Worm (Caenorhabditis elegans) whole organism, L1 larva: ENCODE data around the gene emg-1.

Experiments
- C34B4.2 ChIP-seq: sonication (generic microtip); optimal IDR thresholded peaks from 2 replicates; lab custom pipeline; 2017; ENCODE audit warnings: mild to moderate bottlenecking, missing genetic modification characterization, missing compliant biosample characterization
- F16B12.6 ChIP-seq: fragments of 150-350 bp; optimal IDR thresholded peaks from 2 replicates; lab custom pipeline; 2014; ENCODE audit warnings: missing biosample characterization, missing genetic modification characterization
- Y116A8C.19 ChIP-seq: sonication (generic microtip); optimal IDR thresholded peaks from 2 replicates; lab custom pipeline; 2016; ENCODE audit warnings: missing compliant biosample characterization, missing genetic modification characterization, borderline replicate concordance
- aha-1 ChIP-seq: fragments of 150-350 bp; optimal IDR thresholded peaks from 2 replicates; lab custom pipeline; 2014; ENCODE audit warnings: missing biosample characterization, missing genetic modification characterization
- alr-1 ChIP-seq: fragments of 200-800 bp; sonication (Bioruptor generic); optimal IDR thresholded peaks from 2 replicates; lab custom pipeline; 2018; ENCODE audit warnings: borderline replicate concordance, mild to moderate bottlenecking, missing genetic modification characterization, missing compliant biosample characterization
- aly-2 ChIP-seq: fragments of 150-350 bp; optimal IDR thresholded peaks from 2 replicates; lab custom pipeline; 2014; ENCODE audit warnings: missing biosample characterization, missing genetic modification characterization
- ama-1 ChIP-seq: fragments of 150-350 bp; optimal IDR thresholded peaks from 2 replicates; lab custom pipeline; 2014
- blmp-1 ChIP-seq: fragments of 150-350 bp; optimal IDR thresholded peaks from 2 replicates; lab custom pipeline; 2014; ENCODE audit warnings: missing biosample characterization, missing genetic modification characterization
- ceh-82 ChIP-seq, 3 experiments: fragments of 150-350 bp in 1 of 3; sonication (generic microtip) in 2 of 3; optimal IDR thresholded peaks; 2 replicates each; lab custom pipeline; 2014 to 2017; ENCODE audit warnings: missing biosample characterization in 3 of 3, missing genetic modification characterization in 3 of 3
- ces-1 ChIP-seq: fragments of 150-350 bp; optimal IDR thresholded peaks from 2 replicates; lab custom pipeline; 2014; ENCODE audit warnings: missing biosample characterization, missing genetic modification reagents, missing genetic modification characterization
- dsc-1 ChIP-seq: sonication (generic microtip); optimal IDR thresholded peaks from 2 replicates; lab custom pipeline; 2016; ENCODE audit warnings: mild to moderate bottlenecking, missing genetic modification characterization, missing compliant biosample characterization
- elt-2 ChIP-seq: sonication (generic microtip); optimal IDR thresholded peaks from 2 replicates; lab custom pipeline; 2016; ENCODE audit warnings: missing genetic modification characterization, mild to moderate bottlenecking, inconsistent platforms, missing compliant biosample characterization, missing genetic modification reagents
- fkh-4 ChIP-seq: sonication (generic microtip); optimal IDR thresholded peaks from 2 replicates; lab custom pipeline; 2016; ENCODE audit warnings: missing compliant biosample characterization, missing genetic modification characterization, borderline replicate concordance
- fos-1 ChIP-seq: fragments of 150-350 bp; optimal IDR thresholded peaks from 2 replicates; lab custom pipeline; 2014; ENCODE audit warnings: missing biosample characterization, missing genetic modification characterization
- hlh-4 ChIP-seq: sonication (generic microtip); optimal IDR thresholded peaks from 2 replicates; lab custom pipeline; 2016; ENCODE audit warnings: mild to moderate bottlenecking, missing genetic modification characterization, missing compliant biosample characterization
- hpl-2 ChIP-seq: fragments of 150-350 bp; optimal IDR thresholded peaks from 2 replicates; lab custom pipeline; 2014; ENCODE audit warnings: missing biosample characterization, missing genetic modification reagents, missing genetic modification characterization
- irx-1 ChIP-seq: sonication (generic microtip); optimal IDR thresholded peaks from 2 replicates; lab custom pipeline; 2016; ENCODE audit warnings: missing genetic modification characterization, missing compliant biosample characterization
- isw-1 ChIP-seq: fragments of 200-800 bp; sonication (Bioruptor generic); IDR thresholded peaks from 2 replicates; pipeline ENCODE4 v1.3.6; 2022; ENCODE audit warnings: missing genetic modification characterization, missing compliant biosample characterization
- jun-1 ChIP-seq: fragments of 150-350 bp; optimal IDR thresholded peaks from 2 replicates; lab custom pipeline; 2014; ENCODE audit warnings: missing biosample characterization, missing genetic modification reagents, missing genetic modification characterization
- lin-13 ChIP-seq: fragments of 150-350 bp; optimal IDR thresholded peaks from 2 replicates; lab custom pipeline; 2014; ENCODE audit warnings: missing biosample characterization, missing genetic modification reagents, missing genetic modification characterization
- lin-14 ChIP-seq: fragments of 200-800 bp; sonication (Bioruptor generic); optimal IDR thresholded peaks from 2 replicates; lab custom pipeline; 2018; ENCODE audit warnings: mild to moderate bottlenecking, missing genetic modification characterization, moderate library complexity, missing compliant biosample characterization
- lin-15B ChIP-seq: fragments of 150-350 bp; sonication (generic microtip); optimal IDR thresholded peaks from 3 replicates; lab custom pipeline; 2014; ENCODE audit warnings: missing biosample characterization, missing genetic modification characterization
- lin-35 ChIP-seq, 2 experiments: fragments of 150-350 bp; optimal IDR thresholded peaks; 2 replicates each; lab custom pipeline; 2014; ENCODE audit warnings: missing biosample characterization in 2 of 2, missing genetic modification characterization in 2 of 2, missing genetic modification reagents in 2 of 2
- mab-9 ChIP-seq: fragments of 200-800 bp; sonication (Bioruptor generic); IDR thresholded peaks from 2 replicates; pipeline ENCODE4 v1.3.6; 2022; ENCODE audit warnings: missing genetic modification reagents, missing genetic modification characterization, missing compliant biosample characterization
- mep-1 ChIP-seq: fragments of 150-350 bp; optimal IDR thresholded peaks from 2 replicates; lab custom pipeline; 2014; ENCODE audit warnings: missing biosample characterization, missing genetic modification characterization
- nhr-11 ChIP-seq: fragments of 150-350 bp; optimal IDR thresholded peaks from 2 replicates; lab custom pipeline; 2014; ENCODE audit warnings: missing biosample characterization, missing genetic modification characterization
- nhr-19 ChIP-seq: fragments of 200-800 bp; sonication (Bioruptor generic); conservative IDR thresholded peaks from 2 replicates; pipeline ENCODE4 v1.3.6; 2022; ENCODE audit warnings: missing genetic modification characterization, missing compliant biosample characterization
- nhr-237 ChIP-seq: fragments of 150-350 bp; optimal IDR thresholded peaks from 2 replicates; lab custom pipeline; 2014; ENCODE audit warnings: missing biosample characterization, missing genetic modification characterization
- nhr-47 ChIP-seq: sonication (generic microtip); optimal IDR thresholded peaks from 2 replicates; lab custom pipeline; 2016; ENCODE audit warnings: mild to moderate bottlenecking, missing genetic modification characterization, moderate library complexity, missing compliant biosample characterization
- nhr-77 ChIP-seq: fragments of 150-350 bp; optimal IDR thresholded peaks from 2 replicates; lab custom pipeline; 2014; ENCODE audit warnings: missing biosample characterization, missing genetic modification characterization
- nhr-84 ChIP-seq: sonication (generic microtip); optimal IDR thresholded peaks from 2 replicates; lab custom pipeline; 2017; ENCODE audit warnings: missing biosample characterization, missing genetic modification characterization
- nhr-85 ChIP-seq: sonication (generic microtip); peaks from one replicate; lab custom pipeline; 2016; ENCODE audit warnings: missing genetic modification characterization, inconsistent platforms, missing compliant biosample characterization
- pax-3 ChIP-seq: fragments of 200-800 bp; sonication (Bioruptor generic); optimal IDR thresholded peaks from 2 replicates; lab custom pipeline; 2018; ENCODE audit warnings: mild to moderate bottlenecking, missing genetic modification characterization, moderate library complexity, missing compliant biosample characterization
- skn-1 ChIP-seq: fragments of 150-350 bp; optimal IDR thresholded peaks from 2 replicates; lab custom pipeline; 2014; ENCODE audit warnings: missing biosample characterization, missing genetic modification characterization
- snpc-4 ChIP-seq: fragments of 150-350 bp; optimal IDR thresholded peaks from 2 replicates; lab custom pipeline; 2014; ENCODE audit warnings: missing biosample characterization, missing genetic modification characterization
- snu-23 ChIP-seq: sonication (generic microtip); optimal IDR thresholded peaks from 2 replicates; lab custom pipeline; 2016; ENCODE audit warnings: missing genetic modification characterization, missing compliant biosample characterization
- sox-4 ChIP-seq: sonication (generic microtip); optimal IDR thresholded peaks from 2 replicates; lab custom pipeline; 2016; ENCODE audit warnings: missing genetic modification characterization, missing compliant biosample characterization
- sup-37 ChIP-seq: fragments of 200-800 bp; sonication (Bioruptor generic); optimal IDR thresholded peaks from 2 replicates; lab custom pipeline; 2018; ENCODE audit warnings: mild to moderate bottlenecking, missing genetic modification characterization, missing compliant biosample characterization
- swsn-7 ChIP-seq: sonication (generic microtip); optimal IDR thresholded peaks from 2 replicates; lab custom pipeline; 2016; ENCODE audit warnings: missing genetic modification characterization, missing compliant biosample characterization
- tlp-1 ChIP-seq: fragments of 150-350 bp; optimal IDR thresholded peaks from 2 replicates; lab custom pipeline; 2014; ENCODE audit warnings: missing biosample characterization, missing genetic modification characterization
- unc-130 ChIP-seq: fragments of 150-350 bp; optimal IDR thresholded peaks from 2 replicates; lab custom pipeline; 2017; ENCODE audit warnings: missing biosample characterization, missing genetic modification characterization, inconsistent platforms
- unc-30 ChIP-seq: sonication (generic microtip); optimal IDR thresholded peaks from 2 replicates; lab custom pipeline; 2017; ENCODE audit warnings: missing biosample characterization, missing genetic modification characterization
- unc-62 ChIP-seq: fragments of 150-350 bp; optimal IDR thresholded peaks from 2 replicates; lab custom pipeline; 2014; ENCODE audit warnings: missing biosample characterization, missing genetic modification reagents, missing genetic modification characterization
- unc-98 ChIP-seq: fragments of 200-800 bp; sonication (Bioruptor generic); IDR thresholded peaks from 2 replicates; pipeline ENCODE4 v1.3.6; 2022; ENCODE audit warnings: missing genetic modification characterization, missing compliant biosample characterization
- xbp-1 ChIP-seq: sonication (generic microtip); optimal IDR thresholded peaks from 2 replicates; lab custom pipeline; 2016; ENCODE audit warnings: missing genetic modification characterization, missing compliant biosample characterization
- zip-4 ChIP-seq: fragments of 200-800 bp; sonication (Bioruptor generic); optimal IDR thresholded peaks from 2 replicates; lab custom pipeline; 2018; ENCODE audit warnings: mild to moderate bottlenecking, missing genetic modification characterization, moderate library complexity, missing compliant biosample characterization

Gene emg-1

ce11 chrIII:10651634-10652033, 2.3 kb downstream of the emg-1 start (continued):
- no peak for TF ChIP-seq C34B4.2 (tag; lab: Kevin White, UChicago)
- TF ChIP-seq nhr-11, result no peak
- TF ChIP-seq ama-1 (lab: Kevin White, UChicago), result no peak
- TF ChIP-seq jun-1, result no peak
- TF ChIP-seq mep-1 (tag; lab: Kevin White, UChicago), result peak; percentile 63
- no peak for TF ChIP-seq tlp-1 (tag; lab: Kevin White, UChicago)
- TF ChIP-seq nhr-84 (tag; lab: Kevin White, UChicago), result no peak
- peak; percentile 64 for TF ChIP-seq snu-23
- peak; percentile 81 for TF ChIP-seq dsc-1 (tag; lab: Kevin White, UChicago)
- TF ChIP-seq ces-1 (GFP tag; lab: Kevin White, UChicago), result no peak
- TF ChIP-seq nhr-237 (tag; lab: Kevin White, UChicago), result no peak
- no peak for TF ChIP-seq unc-30 (tag; lab: Kevin White, UChicago)
- TF ChIP-seq hlh-4 (tag; lab: Kevin White, UChicago), result no peak
- no peak for TF ChIP-seq Y116A8C.19
- no peak for TF ChIP-seq lin-15B (tag; lab: Kevin White, UChicago)
- TF ChIP-seq nhr-47 (tag; lab: Kevin White, UChicago), result peak; percentile 66
- no peak for TF ChIP-seq nhr-85 (tag; lab: Kevin White, UChicago)
- TF ChIP-seq isw-1 (GFP tag; lab: Robert Waterston, UW), result no peak
- TF ChIP-seq nhr-77 (tag; lab: Kevin White, UChicago), result no peak
- no peak for TF ChIP-seq skn-1 (tag; lab: Kevin White, UChicago)
- TF ChIP-seq pax-3 (tag; lab: Kevin White, UChicago), result no peak
- peak; percentile 45 to 57 for TF ChIP-seq lin-35 (GFP tag; optimal IDR thresholded peaks at IDR 0.05; lab: Kevin White, UChicago)
- peak; percentile 53 for TF ChIP-seq swsn-7 (tag; lab: Kevin White, UChicago)
- TF ChIP-seq fos-1 (tag; lab: Kevin White, UChicago), result no peak
- TF ChIP-seq lin-14 (GFP tag; lab: Kevin White, UChicago), result no peak
- TF ChIP-seq aha-1, result no peak
- no peak for TF ChIP-seq aly-2 (tag; lab: Kevin White, UChicago)
- no peak for TF ChIP-seq unc-98 (GFP tag; lab: Robert Waterston, UW)

ce11 chrIII:10652833-10653232, 3.5 kb downstream of the emg-1 start:
- TF ChIP-seq nhr-85 (tag; lab: Kevin White, UChicago) (peak; percentile 59), sup-37 (no peak), irx-1 (tag; lab: Kevin White, UChicago) (no peak), isw-1 (GFP tag; lab: Robert Waterston, UW) (no peak), mab-9 (GFP tag; lab: Robert Waterston, UW) (no peak), xbp-1 (no peak)

- peak; percentile 2 for TF ChIP-seq mep-1 (tag; lab: Kevin White, UChicago)
- TF ChIP-seq blmp-1 (tag; lab: Kevin White, UChicago), result peak; percentile 99
- TF ChIP-seq unc-62 (GFP tag; lab: Kevin White, UChicago), result no peak
- TF ChIP-seq, all 84 proteins: peak for 2
Observed at ce11 chrIII:10653479-10653878, 4.2 kb downstream of the emg-1 start.

- TF ChIP-seq nhr-19 (no peak), blmp-1 (tag; lab: Kevin White, UChicago) (peak; percentile 30), unc-130 (no peak), hpl-2 (no peak)
Observed at ce11 chrIII:10654718-10655117, 5.4 kb downstream of the emg-1 start, which contains the start of gene cnt-2. TSS of gene cnt-2 (plus strand) at chrIII:10655018.

- no peak for TF ChIP-seq pax-3 (tag; lab: Kevin White, UChicago)
- no peak for TF ChIP-seq F16B12.6
- no peak for TF ChIP-seq ceh-82 (tag; optimal IDR thresholded peaks at IDR 0.05; lab: Kevin White, UChicago)
- TF ChIP-seq nhr-11, result no peak
- TF ChIP-seq snu-23, result no peak
- no peak for TF ChIP-seq ama-1 (lab: Kevin White, UChicago)
- TF ChIP-seq snpc-4, result no peak
- TF ChIP-seq sox-4, result no peak
- no peak for TF ChIP-seq nhr-84 (tag; lab: Kevin White, UChicago)
- no peak for TF ChIP-seq nhr-47 (tag; lab: Kevin White, UChicago)
- no peak for TF ChIP-seq lin-15B (tag; lab: Kevin White, UChicago)
- no peak for TF ChIP-seq elt-2 (tag; lab: Kevin White, UChicago)
- no peak for TF ChIP-seq alr-1
- TF ChIP-seq zip-4 (GFP tag; lab: Kevin White, UChicago), result no peak
- no peak for TF ChIP-seq tlp-1 (tag; lab: Kevin White, UChicago)
- no peak for TF ChIP-seq fos-1 (tag; lab: Kevin White, UChicago)
- no peak for TF ChIP-seq fkh-4 (tag; lab: Kevin White, UChicago)
- no peak for TF ChIP-seq nhr-237 (tag; lab: Kevin White, UChicago)
- TF ChIP-seq lin-13, result no peak
Observed at ce11 chrIII:10656069-10656468, 6.8 kb downstream of the emg-1 start.
